Fruit fly (Drosophila melanogaster): ENCODE data around the gene cDIP.

- TF ChIP-seq lab (GFP tag; optimal IDR thresholded peaks at IDR 0.05): no peak
- no peak for TF ChIP-seq Poxn (GFP tag; IDR thresholded peaks at IDR 0.05)
- TF ChIP-seq tup (GFP tag; optimal IDR thresholded peaks at IDR 0.05): no peak
- peak; percentile 3 for TF ChIP-seq grn (GFP tag; optimal IDR thresholded peaks at IDR 0.05)
Observed at dm6 chr3R:21140458-21140857, 20.4 kb downstream of the cDIP start, which contains the start of gene SNF4Agamma.

Data from whole organism, embryonic.